Worm (Caenorhabditis elegans) whole organism, L2 larva: ENCODE measurements around the gene C50B6.3.

ENCODE experiments used
- F13H6.1 ChIP-seq: sonication (generic microtip); optimal IDR thresholded peaks from 2 replicates; lab custom pipeline; 2016; ENCODE audit warnings: missing genetic modification characterization, missing compliant biosample characterization
- R02D3.7 ChIP-seq: fragments of 150-350 bp; optimal IDR thresholded peaks from 2 replicates; lab custom pipeline; 2014; ENCODE audit warnings: missing biosample characterization, missing genetic modification characterization
- Y55F3AM.14 ChIP-seq: fragments of 200-800 bp; sonication (Bioruptor generic); optimal IDR thresholded peaks from 2 replicates; lab custom pipeline; 2018; ENCODE audit warnings: mild to moderate bottlenecking, missing genetic modification characterization, missing compliant biosample characterization
- ZK546.5 ChIP-seq: sonication (generic microtip); optimal IDR thresholded peaks from 2 replicates; lab custom pipeline; 2017; ENCODE audit warnings: missing biosample characterization, missing genetic modification characterization
- alr-1 ChIP-seq: fragments of 150-350 bp; optimal IDR thresholded peaks from 2 replicates; lab custom pipeline; 2014; ENCODE audit warnings: missing biosample characterization, missing genetic modification characterization
- aly-2 ChIP-seq: fragments of 150-350 bp; optimal IDR thresholded peaks from 2 replicates; lab custom pipeline; 2014; ENCODE audit warnings: missing biosample characterization, missing genetic modification characterization
- blmp-1 ChIP-seq: sonication (generic microtip); optimal IDR thresholded peaks from 2 replicates; lab custom pipeline; 2017; ENCODE audit warnings: missing genetic modification characterization, mild to moderate bottlenecking, missing compliant biosample characterization, antibody characterized with exemption, moderate library complexity; ENCODE audit not compliant: insufficient read depth
- ceh-16 ChIP-seq: fragments of 150-350 bp; optimal IDR thresholded peaks from 2 replicates; lab custom pipeline; 2014; ENCODE audit warnings: missing biosample characterization, missing genetic modification characterization
- ceh-82 ChIP-seq: fragments of 150-350 bp; optimal IDR thresholded peaks from 2 replicates; lab custom pipeline; 2014; ENCODE audit warnings: missing biosample characterization, missing genetic modification characterization
- crh-2 ChIP-seq: sonication (generic microtip); optimal IDR thresholded peaks from 2 replicates; lab custom pipeline; 2017; ENCODE audit warnings: missing biosample characterization, missing genetic modification characterization
- dmd-4 ChIP-seq: sonication (generic microtip); optimal IDR thresholded peaks from 2 replicates; lab custom pipeline; 2017; ENCODE audit warnings: missing biosample characterization, missing genetic modification characterization
- egl-27 ChIP-seq: sonication (generic microtip); optimal IDR thresholded peaks from 3 replicates; lab custom pipeline; 2017; ENCODE audit warnings: missing biosample characterization, missing genetic modification reagents, missing genetic modification characterization
- elt-3 ChIP-seq: sonication (generic microtip); optimal IDR thresholded peaks from 2 replicates; lab custom pipeline; 2017; ENCODE audit warnings: missing biosample characterization, missing genetic modification characterization
- gmeb-1 ChIP-seq: fragments of 150-350 bp; optimal IDR thresholded peaks from 2 replicates; lab custom pipeline; 2014; ENCODE audit warnings: missing biosample characterization, missing genetic modification characterization
- lin-11 ChIP-seq: fragments of 150-350 bp; sonication (generic microtip); optimal IDR thresholded peaks from 2 replicates; lab custom pipeline; 2014; ENCODE audit warnings: missing biosample characterization, missing genetic modification characterization, inconsistent platforms, mixed read lengths
- lin-39 ChIP-seq: fragments of 150-350 bp; optimal IDR thresholded peaks from 2 replicates; lab custom pipeline; 2014; ENCODE audit warnings: missing biosample characterization, missing genetic modification reagents, missing genetic modification characterization
- lsy-2 ChIP-seq, 2 experiments: fragments of 150-350 bp in 1 of 2; sonication (generic microtip) in 1 of 2; optimal IDR thresholded peaks; 2 replicates each; lab custom pipeline; 2014 to 2017; ENCODE audit warnings: missing biosample characterization in 2 of 2, missing genetic modification characterization in 2 of 2
- mab-5 ChIP-seq: fragments of 150-350 bp; optimal IDR thresholded peaks from 2 replicates; lab custom pipeline; 2014; ENCODE audit warnings: missing biosample characterization, missing genetic modification characterization
- mbf-1 ChIP-seq: sonication (generic microtip); optimal IDR thresholded peaks from 2 replicates; lab custom pipeline; 2017; ENCODE audit warnings: missing biosample characterization, missing genetic modification characterization
- mdl-1 ChIP-seq, 2 experiments: fragments of 150-350 bp in 1 of 2; sonication (generic microtip) in 1 of 2; optimal IDR thresholded peaks; 2 replicates each; lab custom pipeline; 2017; ENCODE audit warnings: missing biosample characterization in 2 of 2, missing genetic modification characterization in 2 of 2
- nhr-10 ChIP-seq: sonication (generic microtip); optimal IDR thresholded peaks from 2 replicates; lab custom pipeline; 2017; ENCODE audit warnings: missing biosample characterization, missing genetic modification characterization
- nhr-12 ChIP-seq: fragments of 150-350 bp; optimal IDR thresholded peaks from 2 replicates; lab custom pipeline; 2014; ENCODE audit warnings: missing biosample characterization, missing genetic modification characterization
- nhr-21 ChIP-seq: fragments of 150-350 bp; optimal IDR thresholded peaks from 2 replicates; lab custom pipeline; 2014; ENCODE audit warnings: missing biosample characterization, missing genetic modification characterization
- nhr-23 ChIP-seq: fragments of 150-350 bp; optimal IDR thresholded peaks from 2 replicates; lab custom pipeline; 2014; ENCODE audit warnings: missing biosample characterization, missing genetic modification reagents, missing genetic modification characterization
- nhr-237 ChIP-seq: fragments of 150-350 bp; optimal IDR thresholded peaks from 2 replicates; lab custom pipeline; 2014; ENCODE audit warnings: missing biosample characterization, missing genetic modification characterization
- nhr-6 ChIP-seq: fragments of 150-350 bp; optimal IDR thresholded peaks from 2 replicates; lab custom pipeline; 2014; ENCODE audit warnings: missing biosample characterization, missing genetic modification characterization
- nhr-77 ChIP-seq: fragments of 150-350 bp; optimal IDR thresholded peaks from 2 replicates; lab custom pipeline; 2014; ENCODE audit warnings: missing biosample characterization, missing genetic modification characterization
- peb-1 ChIP-seq: fragments of 150-350 bp; optimal IDR thresholded peaks from 2 replicates; lab custom pipeline; 2014; ENCODE audit warnings: missing biosample characterization, missing genetic modification characterization
- sem-4 ChIP-seq: fragments of 150-350 bp; optimal IDR thresholded peaks from 2 replicates; lab custom pipeline; 2014; ENCODE audit warnings: missing biosample characterization, missing genetic modification reagents, missing genetic modification characterization
- sma-3 ChIP-seq: sonication (generic microtip); optimal IDR thresholded peaks from 2 replicates; lab custom pipeline; 2016; ENCODE audit warnings: missing genetic modification reagents, missing genetic modification characterization, missing compliant biosample characterization
- sma-9 ChIP-seq, 2 experiments: fragments of 150-350 bp in 1 of 2; sonication (generic microtip) in 1 of 2; optimal IDR thresholded peaks; 2 replicates each; lab custom pipeline; 2014 to 2016; ENCODE audit warnings: missing genetic modification characterization in 2 of 2, mild to moderate bottlenecking in 1 of 2, missing biosample characterization in 1 of 2, missing compliant biosample characterization in 1 of 2, missing genetic modification reagents in 1 of 2, moderate library complexity in 1 of 2
- snpc-4 ChIP-seq: fragments of 150-350 bp; optimal IDR thresholded peaks from 2 replicates; lab custom pipeline; 2014; ENCODE audit warnings: missing biosample characterization, missing genetic modification characterization
- unc-39 ChIP-seq: fragments of 150-350 bp; optimal IDR thresholded peaks from 2 replicates; lab custom pipeline; 2014; ENCODE audit warnings: missing biosample characterization, missing genetic modification characterization
- unc-55 ChIP-seq: fragments of 150-350 bp; sonication (generic microtip); optimal IDR thresholded peaks from 3 replicates; lab custom pipeline; 2014; ENCODE audit warnings: missing biosample characterization, missing genetic modification reagents, missing genetic modification characterization
- unc-62 ChIP-seq: fragments of 150-350 bp; optimal IDR thresholded peaks from 2 replicates; lab custom pipeline; 2014; ENCODE audit warnings: missing biosample characterization, missing genetic modification reagents, missing genetic modification characterization
- ztf-1 ChIP-seq: fragments of 200-800 bp; sonication (Bioruptor generic); conservative IDR thresholded peaks from 2 replicates; pipeline ENCODE4 v1.3.6; 2022; ENCODE audit warnings: missing genetic modification characterization, missing compliant biosample characterization
- ztf-4 ChIP-seq: fragments of 150-350 bp; optimal IDR thresholded peaks from 2 replicates; lab custom pipeline; 2014; ENCODE audit warnings: missing biosample characterization, missing genetic modification characterization

The C50B6.3 gene

ce11 chrV:13345867-13346328, 32.5 kb downstream of the C50B6.3 start, which contains the start of gene twk-43:
Gene twk-43, plus strand, starts transcription at chrV:13346278.
- TF ChIP-seq elt-3 (tag; lab: Kevin White, UChicago), result no peak
- TF ChIP-seq gmeb-1, result no peak
- TF ChIP-seq nhr-77, result no peak
- no peak for TF ChIP-seq nhr-6 (tag; lab: Kevin White, UChicago)
- no peak for TF ChIP-seq nhr-23 (tag; lab: Kevin White, UChicago)
- TF ChIP-seq lin-39 (tag; lab: Kevin White, UChicago), result no peak
- TF ChIP-seq nhr-237 (tag; lab: Kevin White, UChicago), result no peak
- TF ChIP-seq ceh-82 (tag; lab: Kevin White, UChicago), result no peak
- no peak for TF ChIP-seq Y55F3AM.14 (GFP tag; lab: Kevin White, UChicago)
- no peak for TF ChIP-seq ztf-4 (tag; lab: Kevin White, UChicago)
- no peak for TF ChIP-seq crh-2 (tag; lab: Kevin White, UChicago)
- no peak for TF ChIP-seq unc-39 (tag; lab: Kevin White, UChicago)
- TF ChIP-seq mdl-1 (tag; optimal IDR thresholded peaks at IDR 0.05; lab: Kevin White, UChicago), result no peak
- no peak for TF ChIP-seq sma-3 (GFP tag; lab: Kevin White, UChicago)
- no peak for TF ChIP-seq nhr-21 (tag; lab: Kevin White, UChicago)
- TF ChIP-seq nhr-10 (tag; lab: Kevin White, UChicago), result no peak
- no peak for TF ChIP-seq ztf-1 (GFP tag; lab: Robert Waterston, UW)
- TF ChIP-seq aly-2 (tag; lab: Kevin White, UChicago), result no peak
- TF ChIP-seq peb-1 (tag; lab: Kevin White, UChicago), result no peak
- peak; percentile 13 for TF ChIP-seq sma-9 (GFP tag; optimal IDR thresholded peaks at IDR 0.05; lab: Kevin White, UChicago)
- no peak for TF ChIP-seq sma-9 (tag; optimal IDR thresholded peaks at IDR 0.05; lab: Kevin White, UChicago)
- TF ChIP-seq lin-11 (tag; lab: Kevin White, UChicago), result no peak
- peak; percentile 54 for TF ChIP-seq sem-4 (tag; lab: Kevin White, UChicago)
- no peak for TF ChIP-seq dmd-4 (tag; lab: Kevin White, UChicago)
- TF ChIP-seq mab-5 (tag; lab: Kevin White, UChicago), result peak; percentile 75
- no peak for TF ChIP-seq snpc-4 (tag; lab: Kevin White, UChicago)
- TF ChIP-seq alr-1 (tag; lab: Kevin White, UChicago), result no peak
- peak; percentile 19 for TF ChIP-seq F13H6.1 (tag; lab: Kevin White, UChicago)

ce11 chrV:13350302-13350701, 36.9 kb downstream of the C50B6.3 start:
- TF ChIP-seq dmd-4 (tag; lab: Kevin White, UChicago) (no peak), nhr-12 (tag; lab: Kevin White, UChicago) (no peak), ceh-16 (tag; lab: Kevin White, UChicago) (no peak), nhr-21 (tag; lab: Kevin White, UChicago) (no peak), crh-2 (tag; lab: Kevin White, UChicago) (no peak), blmp-1 (tag; lab: Kevin White, UChicago) (no peak), lin-11 (tag; lab: Kevin White, UChicago) (no peak), egl-27 (tag; lab: Kevin White, UChicago) (no peak), ceh-82 (tag; lab: Kevin White, UChicago) (no peak), nhr-237 (tag; lab: Kevin White, UChicago) (no peak), ZK546.5 (tag; lab: Kevin White, UChicago) (no peak), elt-3 (tag; lab: Kevin White, UChicago) (no peak), R02D3.7 (tag; lab: Kevin White, UChicago) (no peak), mbf-1 (tag; lab: Kevin White, UChicago) (no peak), sma-3 (GFP tag; lab: Kevin White, UChicago) (no peak)

- TF ChIP-seq nhr-23 (tag; lab: Kevin White, UChicago) (no peak), lin-39 (tag; lab: Kevin White, UChicago) (peak; percentile 33), unc-62 (GFP tag; lab: Kevin White, UChicago) (peak; percentile 58), sma-9 (GFP tag; optimal IDR thresholded peaks at IDR 0.05; lab: Kevin White, UChicago) (peak; percentile 7), sma-9 (tag; optimal IDR thresholded peaks at IDR 0.05; lab: Kevin White, UChicago) (no peak), mab-5 (tag; lab: Kevin White, UChicago) (peak; percentile 91), unc-55 (GFP tag; lab: Kevin White, UChicago) (peak; percentile 66), egl-27 (tag; lab: Kevin White, UChicago) (peak; percentile 18), mdl-1 (tag; optimal IDR thresholded peaks at IDR 0.05; lab: Kevin White, UChicago) (no peak), lsy-2 (tag; optimal IDR thresholded peaks at IDR 0.05; lab: Kevin White, UChicago) (peak in 1 of 2 experiments; percentile 22)
Measured at ce11 chrV:13351773-13352172, 38.4 kb downstream of the C50B6.3 start.
